Worm (Caenorhabditis elegans) whole organism, L1 larva: ENCODE results near the gene F58D12.1.

Source experiments
- Y116A8C.19 ChIP-seq: sonication (generic microtip); optimal IDR thresholded peaks from 2 replicates; lab custom pipeline; 2016; ENCODE audit warnings: missing compliant biosample characterization, missing genetic modification characterization, borderline replicate concordance
- aha-1 ChIP-seq: fragments of 150-350 bp; optimal IDR thresholded peaks from 2 replicates; lab custom pipeline; 2014; ENCODE audit warnings: missing biosample characterization, missing genetic modification characterization
- ama-1 ChIP-seq: fragments of 150-350 bp; optimal IDR thresholded peaks from 2 replicates; lab custom pipeline; 2014
- blmp-1 ChIP-seq: fragments of 150-350 bp; optimal IDR thresholded peaks from 2 replicates; lab custom pipeline; 2014; ENCODE audit warnings: missing biosample characterization, missing genetic modification characterization
- ceh-8 ChIP-seq: fragments of 200-800 bp; sonication (Bioruptor generic); optimal IDR thresholded peaks from 2 replicates; lab custom pipeline; 2018; ENCODE audit warnings: mild to moderate bottlenecking, missing genetic modification characterization, moderate library complexity, missing compliant biosample characterization
- ceh-82 ChIP-seq, 3 experiments: fragments of 150-350 bp in 1 of 3; sonication (generic microtip) in 2 of 3; optimal IDR thresholded peaks; 2 replicates each; lab custom pipeline; 2014 to 2017; ENCODE audit warnings: missing biosample characterization in 3 of 3, missing genetic modification characterization in 3 of 3
- ceh-88 ChIP-seq: fragments of 200-800 bp; sonication (Bioruptor generic); IDR thresholded peaks from 2 replicates; pipeline ENCODE4 v1.3.6; 2022; ENCODE audit warnings: missing genetic modification characterization, missing compliant biosample characterization
- ceh-90 ChIP-seq: sonication (generic microtip); optimal IDR thresholded peaks from 2 replicates; lab custom pipeline; 2016; ENCODE audit warnings: missing genetic modification characterization, missing compliant biosample characterization
- ces-1 ChIP-seq: fragments of 150-350 bp; optimal IDR thresholded peaks from 2 replicates; lab custom pipeline; 2014; ENCODE audit warnings: missing biosample characterization, missing genetic modification reagents, missing genetic modification characterization
- dpl-1 ChIP-seq, 3 experiments: fragments of 150-350 bp in 2 of 3; sonication (generic microtip) in 1 of 3; optimal IDR thresholded peaks; 2 replicates each; lab custom pipeline; 2014 to 2017; ENCODE audit warnings: missing biosample characterization in 3 of 3, missing genetic modification characterization in 3 of 3, missing genetic modification reagents in 3 of 3
- dsc-1 ChIP-seq: sonication (generic microtip); optimal IDR thresholded peaks from 2 replicates; lab custom pipeline; 2016; ENCODE audit warnings: mild to moderate bottlenecking, missing genetic modification characterization, missing compliant biosample characterization
- efl-1 ChIP-seq, 4 experiments: fragments of 150-350 bp; optimal IDR thresholded peaks in 3 of 4; peaks in 1 of 4; 1 replicate in 1 of 4; 2 replicates in 3 of 4; lab custom pipeline; 2014; ENCODE audit warnings: missing biosample characterization in 2 of 4, missing genetic modification characterization in 2 of 4, missing genetic modification reagents in 2 of 4
- elt-3 ChIP-seq, 6 experiments: fragments of 150-350 bp in 1 of 6; sonication (generic microtip); optimal IDR thresholded peaks; 2 replicates each; lab custom pipeline; 2017 to 2018; ENCODE audit warnings: missing biosample characterization in 6 of 6, missing genetic modification characterization in 6 of 6, inconsistent platforms in 1 of 6
- fkh-10 ChIP-seq: sonication (generic microtip); optimal IDR thresholded peaks from 2 replicates; lab custom pipeline; 2017; ENCODE audit warnings: missing biosample characterization, missing genetic modification reagents, missing genetic modification characterization
- fkh-8 ChIP-seq: sonication (generic microtip); optimal IDR thresholded peaks from 2 replicates; lab custom pipeline; 2016; ENCODE audit warnings: mild to moderate bottlenecking, missing genetic modification characterization, missing compliant biosample characterization
- fos-1 ChIP-seq: fragments of 150-350 bp; optimal IDR thresholded peaks from 2 replicates; lab custom pipeline; 2014; ENCODE audit warnings: missing biosample characterization, missing genetic modification characterization
- grh-1 ChIP-seq: fragments of 200-800 bp; sonication (Bioruptor generic); IDR thresholded peaks from 2 replicates; pipeline ENCODE4 v1.3.6; 2022; ENCODE audit warnings: missing genetic modification reagents, missing genetic modification characterization, missing compliant biosample characterization
- hlh-17 ChIP-seq: fragments of 200-800 bp; sonication (Bioruptor generic); optimal IDR thresholded peaks from 2 replicates; lab custom pipeline; 2018; ENCODE audit warnings: missing genetic modification characterization, mild to moderate bottlenecking, missing compliant biosample characterization, moderate library complexity, borderline replicate concordance
- hpl-2 ChIP-seq: fragments of 150-350 bp; optimal IDR thresholded peaks from 2 replicates; lab custom pipeline; 2014; ENCODE audit warnings: missing biosample characterization, missing genetic modification reagents, missing genetic modification characterization
- mab-9 ChIP-seq: fragments of 200-800 bp; sonication (Bioruptor generic); IDR thresholded peaks from 2 replicates; pipeline ENCODE4 v1.3.6; 2022; ENCODE audit warnings: missing genetic modification reagents, missing genetic modification characterization, missing compliant biosample characterization
- mdl-1 ChIP-seq, 2 experiments: fragments of 150-350 bp; optimal IDR thresholded peaks; 2 replicates each; lab custom pipeline; 2014 to 2017; ENCODE audit warnings: missing biosample characterization in 2 of 2, missing genetic modification characterization in 2 of 2, inconsistent platforms in 1 of 2
- mef-2 ChIP-seq: fragments of 150-350 bp; optimal IDR thresholded peaks from 2 replicates; lab custom pipeline; 2014; ENCODE audit warnings: missing biosample characterization, missing genetic modification characterization
- mep-1 ChIP-seq: fragments of 150-350 bp; optimal IDR thresholded peaks from 2 replicates; lab custom pipeline; 2014; ENCODE audit warnings: missing biosample characterization, missing genetic modification characterization
- nhr-19 ChIP-seq: fragments of 200-800 bp; sonication (Bioruptor generic); conservative IDR thresholded peaks from 2 replicates; pipeline ENCODE4 v1.3.6; 2022; ENCODE audit warnings: missing genetic modification characterization, missing compliant biosample characterization
- nhr-28 ChIP-seq: fragments of 150-350 bp; optimal IDR thresholded peaks from 2 replicates; lab custom pipeline; 2014; ENCODE audit warnings: missing biosample characterization, missing genetic modification characterization
- nhr-47 ChIP-seq: sonication (generic microtip); optimal IDR thresholded peaks from 2 replicates; lab custom pipeline; 2016; ENCODE audit warnings: mild to moderate bottlenecking, missing genetic modification characterization, moderate library complexity, missing compliant biosample characterization
- nhr-76 ChIP-seq: sonication (generic microtip); optimal IDR thresholded peaks from 2 replicates; lab custom pipeline; 2017; ENCODE audit warnings: missing biosample characterization, missing genetic modification characterization
- nhr-77 ChIP-seq: fragments of 150-350 bp; optimal IDR thresholded peaks from 2 replicates; lab custom pipeline; 2014; ENCODE audit warnings: missing biosample characterization, missing genetic modification characterization
- nhr-84 ChIP-seq: sonication (generic microtip); optimal IDR thresholded peaks from 2 replicates; lab custom pipeline; 2017; ENCODE audit warnings: missing biosample characterization, missing genetic modification characterization
- pqm-1 ChIP-seq: sonication (generic microtip); optimal IDR thresholded peaks from 3 replicates; lab custom pipeline; 2017; ENCODE audit warnings: missing biosample characterization, missing genetic modification characterization
- skn-1 ChIP-seq: fragments of 150-350 bp; optimal IDR thresholded peaks from 2 replicates; lab custom pipeline; 2014; ENCODE audit warnings: missing biosample characterization, missing genetic modification characterization
- sptf-1 ChIP-seq: fragments of 150-350 bp; optimal IDR thresholded peaks from 2 replicates; lab custom pipeline; 2014; ENCODE audit warnings: missing biosample characterization, missing genetic modification characterization
- unc-130 ChIP-seq: fragments of 150-350 bp; optimal IDR thresholded peaks from 2 replicates; lab custom pipeline; 2017; ENCODE audit warnings: missing biosample characterization, missing genetic modification characterization, inconsistent platforms
- unc-62 ChIP-seq: fragments of 150-350 bp; optimal IDR thresholded peaks from 2 replicates; lab custom pipeline; 2014; ENCODE audit warnings: missing biosample characterization, missing genetic modification reagents, missing genetic modification characterization
- vab-15 ChIP-seq: sonication (generic microtip); optimal IDR thresholded peaks from 2 replicates; lab custom pipeline; 2017; ENCODE audit warnings: missing genotype, mild to moderate bottlenecking, missing genetic modification characterization, missing compliant biosample characterization
- xbp-1 ChIP-seq: sonication (generic microtip); optimal IDR thresholded peaks from 2 replicates; lab custom pipeline; 2016; ENCODE audit warnings: missing genetic modification characterization, missing compliant biosample characterization
- zip-4 ChIP-seq: fragments of 200-800 bp; sonication (Bioruptor generic); optimal IDR thresholded peaks from 2 replicates; lab custom pipeline; 2018; ENCODE audit warnings: mild to moderate bottlenecking, missing genetic modification characterization, moderate library complexity, missing compliant biosample characterization
- ztf-4 ChIP-seq: fragments of 150-350 bp; optimal IDR thresholded peaks from 2 replicates; lab custom pipeline; 2014; ENCODE audit warnings: missing biosample characterization, missing genetic modification characterization

The F58D12.1 gene

ce11 chrV:14079501-14079900 is 30.1 kb downstream of the F58D12.1 start, which contains the start of gene D1086.6:
Gene D1086.6 (plus strand): TSS chrV:14079801.
- TF ChIP-seq unc-130 (tag; lab: Kevin White, UChicago) (no peak), ceh-88 (no peak), mef-2 (tag; lab: Kevin White, UChicago) (no peak), unc-62 (GFP tag; lab: Kevin White, UChicago) (no peak), nhr-47 (tag; lab: Kevin White, UChicago) (no peak), nhr-19 (GFP tag; lab: Robert Waterston, UW) (no peak)

ce11 chrV:14082453-14082852 is 33.1 kb downstream of the F58D12.1 start, which contains the start of gene D1086.10:
Gene D1086.10 (plus strand): TSS chrV:14082753.
- TF ChIP-seq vab-15 (tag; lab: Kevin White, UChicago): no peak
- TF ChIP-seq dpl-1 (GFP tag; optimal IDR thresholded peaks at IDR 0.05; lab: Kevin White, UChicago): no peak
- TF ChIP-seq nhr-76 (tag; lab: Kevin White, UChicago): no peak
- TF ChIP-seq Y116A8C.19: no peak
- no peak for TF ChIP-seq aha-1 (tag; lab: Kevin White, UChicago)
- TF ChIP-seq ztf-4 (tag; lab: Kevin White, UChicago): no peak
- TF ChIP-seq ces-1: no peak
- no peak for TF ChIP-seq skn-1 (tag; lab: Kevin White, UChicago)
- TF ChIP-seq efl-1 (optimal IDR thresholded peaks at IDR 0.05; lab: Kevin White, UChicago): no peak
- TF ChIP-seq efl-1 (GFP tag; optimal IDR thresholded peaks at IDR 0.05 in 1 of 2; lab: Kevin White, UChicago): no peak
- no peak for TF ChIP-seq dsc-1
- TF ChIP-seq ceh-90: no peak
- TF ChIP-seq sptf-1 (tag; lab: Kevin White, UChicago): no peak
- no peak for TF ChIP-seq blmp-1 (tag; lab: Kevin White, UChicago)
- TF ChIP-seq zip-4: no peak
- no peak for TF ChIP-seq hpl-2
- TF ChIP-seq mdl-1 (tag; optimal IDR thresholded peaks at IDR 0.05; lab: Kevin White, UChicago): no peak
- no peak for TF ChIP-seq nhr-47 (tag; lab: Kevin White, UChicago)
- no peak for TF ChIP-seq fkh-10
- no peak for TF ChIP-seq nhr-28 (tag; lab: Kevin White, UChicago)
- no peak for TF ChIP-seq nhr-84 (tag; lab: Kevin White, UChicago)

DNA sequence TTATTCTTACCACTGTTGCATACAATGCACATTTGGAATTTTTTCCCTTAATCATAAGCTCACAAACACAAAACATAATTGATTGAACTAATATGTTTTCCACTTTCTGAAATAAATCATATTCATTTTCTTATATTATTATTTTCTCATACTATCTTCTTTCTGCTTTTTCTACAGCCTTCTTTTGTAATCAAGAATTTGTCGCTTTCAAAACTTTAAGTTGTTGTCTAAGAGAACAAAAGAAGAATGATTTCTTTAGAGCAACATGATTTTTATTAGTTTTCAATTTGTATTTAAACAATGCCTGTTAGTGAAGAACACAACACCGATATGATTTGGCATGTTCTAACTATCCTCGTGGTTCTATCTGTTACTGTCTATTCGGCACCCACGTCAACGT is 34.6 kb downstream of the F58D12.1 start, which contains the start of gene D1086.7:
TSS of gene D1086.7 (plus strand) at position 301 of the 400 bp plus-strand sequence.
- no peak for TF ChIP-seq grh-1
- no peak for TF ChIP-seq fkh-8 (tag; lab: Kevin White, UChicago)
- no peak for TF ChIP-seq ceh-88
- TF ChIP-seq pqm-1 (tag; lab: Kevin White, UChicago): no peak
- TF ChIP-seq dpl-1 (GFP tag; optimal IDR thresholded peaks at IDR 0.05; lab: Kevin White, UChicago): no peak
- TF ChIP-seq ceh-90: no peak
- TF ChIP-seq, all 84 proteins: peak for 0

- TF ChIP-seq ceh-82 (tag; optimal IDR thresholded peaks at IDR 0.05; lab: Kevin White, UChicago) (no peak), elt-3 (tag; optimal IDR thresholded peaks at IDR 0.05; lab: Kevin White, UChicago) (no peak), hlh-17 (GFP tag; lab: Kevin White, UChicago) (no peak), nhr-28 (tag; lab: Kevin White, UChicago) (no peak), mef-2 (tag; lab: Kevin White, UChicago) (no peak), ceh-8 (GFP tag; lab: Kevin White, UChicago) (no peak), nhr-77 (no peak), fos-1 (tag; lab: Kevin White, UChicago) (no peak), mep-1 (tag; lab: Kevin White, UChicago) (no peak), unc-62 (GFP tag; lab: Kevin White, UChicago) (no peak), mdl-1 (tag; optimal IDR thresholded peaks at IDR 0.05; lab: Kevin White, UChicago) (no peak), mab-9 (GFP tag; lab: Robert Waterston, UW) (no peak), nhr-84 (tag; lab: Kevin White, UChicago) (no peak), xbp-1 (tag; lab: Kevin White, UChicago) (no peak), ztf-4 (tag; lab: Kevin White, UChicago) (no peak), nhr-19 (GFP tag; lab: Robert Waterston, UW) (no peak), aha-1 (tag; lab: Kevin White, UChicago) (no peak), ama-1 (no peak)
These were observed 36.2 kb downstream of the F58D12.1 start, which contains the start of gene D1086.18 for ce11 chrV:14085589-14085988. Gene D1086.18 (plus strand): TSS chrV:14085889.
